In genomic region chr3R:21133951-21134350, dm6 we compare ENCODE assay signal across 5 fruit fly cellular contexts.
TF ChIP-seq lines count a peak whose summit lies in the region.

Usp8 (plus strand) TSS chr3R:21134262.

- TF ChIP-seq CTCF in whole organism, embryonic (GFP tag; optimal IDR thresholded peaks at IDR 0.05; lab: Kevin White, UChicago), result peak; percentile 9

TF ChIP-seq in whole organism, adult, 20 proteins besides CTCF, POLR2A, EP300 and RAD21 (continues in another document):
- TF ChIP-seq CG14711 (tag; optimal IDR thresholded peaks at IDR 0.05; lab: Kevin White, UChicago) (peak; percentile 31), cnc (optimal IDR thresholded peaks at IDR 0.05; lab: Kevin White, UChicago) (no peak), CG7045 (GFP tag; optimal IDR thresholded peaks at IDR 0.05; lab: Kevin White, UChicago) (peak; percentile 13), tj (GFP tag; optimal IDR thresholded peaks at IDR 0.05; lab: Kevin White, UChicago) (no peak), CG12768 (GFP tag; optimal IDR thresholded peaks at IDR 0.05; lab: Kevin White, UChicago) (no peak), cic (GFP tag; optimal IDR thresholded peaks at IDR 0.05; lab: Kevin White, UChicago) (no peak), bab1 (GFP tag; optimal IDR thresholded peaks at IDR 0.05; lab: Kevin White, UChicago) (peak; percentile 55), toe (GFP tag; optimal IDR thresholded peaks at IDR 0.05; lab: Kevin White, UChicago) (no peak), ovo (GFP tag; optimal IDR thresholded peaks at IDR 0.05; lab: Kevin White, UChicago) (no peak), CG5204 (GFP tag; optimal IDR thresholded peaks at IDR 0.05; lab: Kevin White, UChicago) (no peak), CG1620 (GFP tag; optimal IDR thresholded peaks at IDR 0.05; lab: Kevin White, UChicago) (no peak), CG11617 (GFP tag; optimal IDR thresholded peaks at IDR 0.05; lab: Kevin White, UChicago) (peak; percentile 66), CG7101 (tag; optimal IDR thresholded peaks at IDR 0.05; lab: Kevin White, UChicago) (peak; percentile 22), Clk (GFP tag; optimal IDR thresholded peaks at IDR 0.05; lab: Kevin White, UChicago) (no peak), kay (GFP tag; lab: Kevin White, UChicago; ENCODE audit: borderline replicate concordance) (no peak), Mnt (GFP tag; optimal IDR thresholded peaks at IDR 0.05; lab: Kevin White, UChicago) (no peak), Crg-1 (GFP tag; optimal IDR thresholded peaks at IDR 0.05; lab: Kevin White, UChicago) (no peak), pad (GFP tag; optimal IDR thresholded peaks at IDR 0.05; lab: Kevin White, UChicago) (peak; percentile 26), Hr96 (GFP tag; optimal IDR thresholded peaks at IDR 0.05; lab: Kevin White, UChicago) (no peak)

TF ChIP-seq in whole organism, embryonic, 481 proteins besides CTCF, POLR2A, EP300 and RAD21 (continues in another document):
- TF ChIP-seq CG10979 (tag; optimal IDR thresholded peaks at IDR 0.05; lab: Kevin White, UChicago), result peak; percentile 39
- TF ChIP-seq CG18619 (GFP tag; optimal IDR thresholded peaks at IDR 0.05; lab: Kevin White, UChicago), result peak; percentile 8
- TF ChIP-seq Ssrp (tag; optimal IDR thresholded peaks at IDR 0.05; lab: Kevin White, UChicago), result peak; percentile 44
- TF ChIP-seq Usf (GFP tag; optimal IDR thresholded peaks at IDR 0.05; lab: Kevin White, UChicago), result no peak
- TF ChIP-seq Nf-YC (tag; optimal IDR thresholded peaks at IDR 0.05; lab: Kevin White, UChicago), result peak; percentile 54
- peak; percentile 68 for TF ChIP-seq phol (tag; optimal IDR thresholded peaks at IDR 0.05; lab: Kevin White, UChicago)
- 0 out of 2 replicates have a peak, but pooled peaks have one; percentile 7 for TF ChIP-seq CG6689 (GFP tag; IDR thresholded peaks at IDR 0.05; lab: Robert Waterston, UW)
- TF ChIP-seq Sox100B (GFP tag; optimal IDR thresholded peaks at IDR 0.05; lab: Kevin White, UChicago), result no peak
- TF ChIP-seq NC2α (GFP tag; optimal IDR thresholded peaks at IDR 0.05; lab: Kevin White, UChicago), result no peak
- peak; percentile 43; the same call in 1 of the 2 replicates for TF ChIP-seq MBD-R2 (GFP tag; IDR thresholded peaks at IDR 0.05; lab: Robert Waterston, UW)
- TF ChIP-seq CG1233 (GFP tag; optimal IDR thresholded peaks at IDR 0.05; lab: Kevin White, UChicago), result no peak
- no peak for TF ChIP-seq Hr78 (GFP tag; optimal IDR thresholded peaks at IDR 0.05; lab: Kevin White, UChicago)
- TF ChIP-seq Oli (tag; optimal IDR thresholded peaks at IDR 0.05; lab: Kevin White, UChicago), result peak; percentile 11
- TF ChIP-seq CG9817 (tag; optimal IDR thresholded peaks at IDR 0.05; lab: Kevin White, UChicago), result peak; percentile 24
- TF ChIP-seq cas (GFP tag; IDR thresholded peaks at IDR 0.05; lab: Robert Waterston, UW), result no peak
- no peak for TF ChIP-seq ems (GFP tag; optimal IDR thresholded peaks at IDR 0.05; lab: Kevin White, UChicago)
- TF ChIP-seq pan (optimal IDR thresholded peaks at IDR 0.05; lab: Kevin White, UChicago), result no peak
- TF ChIP-seq pan (GFP tag; optimal IDR thresholded peaks at IDR 0.05 in 1 of 2, IDR thresholded peaks at IDR 0.05 in 1 of 2), result no peak
- peak; percentile 23 for TF ChIP-seq gcm (GFP tag; optimal IDR thresholded peaks at IDR 0.05; lab: Kevin White, UChicago)

TF ChIP-seq in whole organism, prepupa, 60 proteins besides CTCF, POLR2A, EP300 and RAD21:
- TF ChIP-seq CG8319 (GFP tag; optimal IDR thresholded peaks at IDR 0.05; lab: Kevin White, UChicago), result no peak
- peak; percentile 9 for TF ChIP-seq CG6792 (GFP tag; optimal IDR thresholded peaks at IDR 0.05; lab: Kevin White, UChicago)
- no peak for TF ChIP-seq OdsH (GFP tag; optimal IDR thresholded peaks at IDR 0.05; lab: Kevin White, UChicago)
- TF ChIP-seq esn (GFP tag; optimal IDR thresholded peaks at IDR 0.05; lab: Kevin White, UChicago), result peak; percentile 45
- TF ChIP-seq CG10669 (GFP tag; optimal IDR thresholded peaks at IDR 0.05; lab: Kevin White, UChicago), result no peak
- TF ChIP-seq Ets21C (GFP tag; optimal IDR thresholded peaks at IDR 0.05; lab: Kevin White, UChicago), result no peak
- peak; percentile 25 for TF ChIP-seq CG3032 (tag; optimal IDR thresholded peaks at IDR 0.05; lab: Kevin White, UChicago)
TF ChIP-seq in whole organism, prepupa: peak in this region for 3.

TF ChIP-seq in whole organism, pupa, 21 proteins besides CTCF, POLR2A, EP300 and RAD21:
- TF ChIP-seq CG10348 (GFP tag; IDR thresholded peaks at IDR 0.05; lab: Robert Waterston, UW) (no peak), Pif1A (GFP tag; optimal IDR thresholded peaks at IDR 0.05; lab: Kevin White, UChicago) (no peak), CG15710 (tag; optimal IDR thresholded peaks at IDR 0.05; lab: Kevin White, UChicago) (peak; percentile 37), CG14655 (GFP tag; optimal IDR thresholded peaks at IDR 0.05; lab: Kevin White, UChicago) (no peak), CG12605 (GFP tag; IDR thresholded peaks at IDR 0.05; lab: Robert Waterston, UW) (no peak), Pif1B (GFP tag; optimal IDR thresholded peaks at IDR 0.05; lab: Kevin White, UChicago) (no peak), Snoo (tag; optimal IDR thresholded peaks at IDR 0.05; lab: Kevin White, UChicago) (no peak), CG13204 (GFP tag; optimal IDR thresholded peaks at IDR 0.05; lab: Kevin White, UChicago) (no peak), CG17806 (tag; optimal IDR thresholded peaks at IDR 0.05; lab: Kevin White, UChicago) (no peak), CG32121 (GFP tag; IDR thresholded peaks at IDR 0.05; lab: Robert Waterston, UW) (no peak), CG9948 (tag; optimal IDR thresholded peaks at IDR 0.05; lab: Kevin White, UChicago) (peak; percentile 30), D1 (tag; optimal IDR thresholded peaks at IDR 0.05; lab: Kevin White, UChicago) (no peak), CG8301 (tag; optimal IDR thresholded peaks at IDR 0.05; lab: Kevin White, UChicago) (no peak), Ets98B (GFP tag; IDR thresholded peaks at IDR 0.05; lab: Robert Waterston, UW) (no peak), EcR (GFP tag; optimal IDR thresholded peaks at IDR 0.05; lab: Kevin White, UChicago) (no peak)

TF ChIP-seq in whole organism, wandering third instar larva, 38 proteins besides CTCF, POLR2A, EP300 and RAD21:
- TF ChIP-seq Myc (optimal IDR thresholded peaks at IDR 0.05; lab: Kevin White, UChicago) (peak; percentile 97), Vsx2 (GFP tag; optimal IDR thresholded peaks at IDR 0.05; lab: Kevin White, UChicago; ENCODE audit: partially characterized antibody) (peak; percentile 98), OdsH (GFP tag; optimal IDR thresholded peaks at IDR 0.05; lab: Kevin White, UChicago) (peak; percentile 20), lola (GFP tag; optimal IDR thresholded peaks at IDR 0.05; lab: Kevin White, UChicago) (no peak), Dif (GFP tag; optimal IDR thresholded peaks at IDR 0.05; lab: Kevin White, UChicago; ENCODE audit: partially characterized antibody) (peak; percentile 90), br (GFP tag; optimal IDR thresholded peaks at IDR 0.05; lab: Kevin White, UChicago) (no peak), dl (GFP tag; optimal IDR thresholded peaks at IDR 0.05; lab: Kevin White, UChicago; ENCODE audit: insufficient read depth in 1 of 2, partially characterized antibody in 2 of 2) (peak in 1 of 2 experiments; percentile 71)
